Worm (Caenorhabditis elegans): ENCODE data around the gene H25K10.1.

DNA sequence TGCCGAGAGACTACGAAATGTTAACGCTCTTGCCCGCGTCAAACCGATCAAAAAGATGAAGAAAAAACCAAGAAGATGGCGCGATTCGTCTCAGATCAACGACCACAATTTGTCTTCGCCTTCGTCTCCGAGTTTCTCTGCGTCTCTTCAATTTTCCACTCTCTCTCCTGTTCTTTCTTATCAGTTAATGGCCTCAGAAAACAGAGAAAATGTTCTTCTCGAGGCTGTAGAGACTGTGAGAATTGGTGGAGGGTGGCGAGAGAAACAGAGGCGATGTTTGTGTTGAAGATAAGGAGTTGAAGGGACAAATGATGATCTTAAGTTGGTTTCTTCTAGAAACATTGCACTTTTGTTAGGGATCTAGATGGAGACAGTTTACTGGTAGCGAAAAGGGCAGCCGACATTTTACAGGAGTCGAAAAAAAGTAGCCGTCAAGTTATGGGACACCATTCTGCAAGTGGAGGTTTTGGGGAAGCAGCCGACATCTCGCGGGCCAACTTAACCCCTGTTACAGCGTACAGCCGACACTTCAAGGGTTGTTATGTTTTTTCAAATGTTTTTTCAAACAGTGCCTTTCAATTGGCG lies 21.2 kb upstream of the H25K10.1 start:
- no peak for TF ChIP-seq lin-13 (GFP tag; optimal IDR thresholded peaks at IDR 0.05)
- TF ChIP-seq unc-62 (GFP tag; optimal IDR thresholded peaks at IDR 0.05) = no peak
- no peak for TF ChIP-seq unc-86 (tag; optimal IDR thresholded peaks at IDR 0.05)
- no peak for TF ChIP-seq fkh-10 (GFP tag; optimal IDR thresholded peaks at IDR 0.05)

All from whole organism, L1 larva.